Fruit fly (Drosophila melanogaster) whole organism, embryonic: ENCODE results near the gene CG5050.

Experiments used
- BtbVII ChIP-seq: fragments of 200-800 bp; sonication (Bioruptor generic); optimal IDR thresholded peaks from 3 replicates; lab custom pipeline; 2017; ENCODE audit warnings: missing biosample characterization, mild to moderate bottlenecking, missing genetic modification characterization
- CG10543 ChIP-seq: fragments of 200-800 bp; sonication (Bioruptor generic); optimal IDR thresholded peaks from 3 replicates; lab custom pipeline; 2017; ENCODE audit warnings: missing biosample characterization, mild to moderate bottlenecking, missing genetic modification characterization, moderate library complexity
- CG12942 ChIP-seq: fragments of 200-800 bp; sonication (Bioruptor generic); optimal IDR thresholded peaks from 3 replicates; lab custom pipeline; 2016; ENCODE audit warnings: missing biosample characterization, missing genetic modification characterization
- CG13296 ChIP-seq: fragments of 200-800 bp; sonication (Bioruptor generic); optimal IDR thresholded peaks from 3 replicates; lab custom pipeline; 2018; ENCODE audit warnings: missing biosample characterization, mild to moderate bottlenecking, missing genetic modification characterization
- CG1602 ChIP-seq: fragments of 200-800 bp; sonication (Bioruptor generic); optimal IDR thresholded peaks from 3 replicates; lab custom pipeline; 2016; ENCODE audit warnings: missing biosample characterization, missing genetic modification characterization
- CG16813 ChIP-seq: fragments of 200-800 bp; sonication (Bioruptor generic); IDR thresholded peaks from 3 replicates; pipeline ENCODE4 v1.3.6; 2022; ENCODE audit warnings: missing biosample characterization, missing genetic modification characterization; ENCODE audit not compliant: partially characterized antibody
- CG17328 ChIP-seq: fragments of 200-800 bp; sonication (Bioruptor generic); IDR thresholded peaks from 2 replicates; pipeline ENCODE4 v1.3.6; 2022; ENCODE audit warnings: missing biosample characterization, missing genetic modification characterization
- CG32532 ChIP-seq: fragments of 200-800 bp; sonication (Bioruptor generic); IDR thresholded peaks from 2 replicates; pipeline ENCODE4 v1.3.6; 2022; ENCODE audit warnings: missing biosample characterization, missing genetic modification characterization
- CG32767 ChIP-seq: fragments of 200-800 bp; sonication (Bioruptor generic); IDR thresholded peaks from 2 replicates; pipeline ENCODE4 v1.3.6; 2022; ENCODE audit warnings: missing biosample characterization, missing genetic modification characterization
- CG3281 ChIP-seq: fragments of 200-800 bp; sonication (Bioruptor generic); optimal IDR thresholded peaks from 3 replicates; lab custom pipeline; 2017; ENCODE audit warnings: missing biosample characterization, mild to moderate bottlenecking, missing genetic modification characterization
- CG42726 ChIP-seq: fragments of 200-800 bp; sonication (Bioruptor generic); IDR thresholded peaks from 2 replicates; pipeline ENCODE4 v1.3.6; 2022; ENCODE audit warnings: missing biosample characterization, missing genetic modification characterization; ENCODE audit not compliant: partially characterized antibody
- CG4404 ChIP-seq: fragments of 200-800 bp; sonication (Bioruptor generic); IDR thresholded peaks from 2 replicates; pipeline ENCODE4 v1.3.6; 2022; ENCODE audit warnings: missing biosample characterization, missing genetic modification characterization
- CG4730 ChIP-seq: fragments of 200-800 bp; sonication (Bioruptor generic); IDR thresholded peaks from 2 replicates; pipeline ENCODE4 v1.3.6; 2022; ENCODE audit warnings: missing biosample characterization, missing genetic modification characterization
- CG7745 ChIP-seq: fragments of 200-800 bp; sonication (Bioruptor generic); optimal IDR thresholded peaks from 2 replicates; lab custom pipeline; 2018; ENCODE audit warnings: missing biosample characterization, mild to moderate bottlenecking, missing genetic modification characterization, moderate library complexity
- CG7786 ChIP-seq: fragments of 200-800 bp; sonication (Bioruptor generic); optimal IDR thresholded peaks from 2 replicates; lab custom pipeline; 2016; ENCODE audit warnings: missing biosample characterization, missing genetic modification characterization
- CG7963 ChIP-seq: fragments of 200-800 bp; sonication (Bioruptor generic); IDR thresholded peaks from 3 replicates; pipeline ENCODE4 v1.3.6; 2022; ENCODE audit warnings: missing biosample characterization, missing genetic modification characterization; ENCODE audit not compliant: partially characterized antibody
- CG9817 ChIP-seq: fragments of 200-800 bp; sonication (Bioruptor generic); optimal IDR thresholded peaks from 2 replicates; lab custom pipeline; 2018; ENCODE audit warnings: missing biosample characterization, mild to moderate bottlenecking, missing genetic modification characterization, moderate library complexity
- CrebB ChIP-seq: fragments of 200-800 bp; sonication (Bioruptor generic); optimal IDR thresholded peaks from 3 replicates; lab custom pipeline; 2018; ENCODE audit warnings: missing biosample characterization, mild to moderate bottlenecking, missing genetic modification characterization
- Dfd ChIP-seq, 2 experiments: fragments of >200 bp; optimal IDR thresholded peaks; 2 replicates each; lab custom pipeline; 2017; ENCODE audit warnings: missing biosample characterization in 2 of 2, missing genetic modification characterization in 2 of 2
- Dip2 ChIP-seq: fragments of 200-800 bp; sonication (Bioruptor generic); IDR thresholded peaks from 2 replicates; pipeline ENCODE4 v1.3.6; 2022; ENCODE audit warnings: missing biosample characterization, missing genetic modification characterization
- Dip3 ChIP-seq: fragments of 200-800 bp; sonication (Bioruptor generic); optimal IDR thresholded peaks from 3 replicates; lab custom pipeline; 2016; ENCODE audit warnings: missing biosample characterization, missing genetic modification characterization
- Dll ChIP-seq: fragments of 200-800 bp; sonication (Bioruptor generic); IDR thresholded peaks from 4 replicates; pipeline ENCODE4 v1.3.6; 2022; ENCODE audit warnings: missing biosample characterization, missing genetic modification characterization; ENCODE audit not compliant: partially characterized antibody
- Drgx ChIP-seq: fragments of 200-800 bp; sonication (Bioruptor generic); IDR thresholded peaks from 2 replicates; pipeline ENCODE4 v1.3.6; 2022; ENCODE audit warnings: missing biosample characterization, missing genetic modification characterization
- Hmr ChIP-seq: fragments of 200-800 bp; sonication (Bioruptor generic); optimal IDR thresholded peaks from 3 replicates; lab custom pipeline; 2017; ENCODE audit warnings: mild to moderate bottlenecking, missing biosample characterization, missing genetic modification reagents, missing genetic modification characterization
- Mrtf ChIP-seq: fragments of 200-800 bp; sonication (Bioruptor generic); IDR thresholded peaks from 3 replicates; pipeline ENCODE4 v1.3.6; 2022; ENCODE audit warnings: missing biosample characterization, missing genetic modification characterization
- Neu2 ChIP-seq: fragments of 200-800 bp; sonication (Bioruptor generic); optimal IDR thresholded peaks from 3 replicates; lab custom pipeline; 2016; ENCODE audit warnings: missing biosample characterization, missing genetic modification characterization, borderline replicate concordance
- Nf-YB ChIP-seq: fragments of 200-800 bp; sonication (Bioruptor generic); optimal IDR thresholded peaks from 3 replicates; lab custom pipeline; 2019; ENCODE audit warnings: missing biosample characterization, mild to moderate bottlenecking, missing genetic modification characterization, moderate library complexity
- Oli ChIP-seq: fragments of 200-800 bp; sonication (Bioruptor generic); optimal IDR thresholded peaks from 2 replicates; lab custom pipeline; 2018; ENCODE audit warnings: missing biosample characterization, mild to moderate bottlenecking, missing genetic modification characterization, moderate library complexity
- Opbp ChIP-seq: fragments of 200-800 bp; sonication (Bioruptor generic); IDR thresholded peaks from 3 replicates; pipeline ENCODE4 v1.3.6; 2022; ENCODE audit warnings: missing biosample characterization, missing genetic modification characterization; ENCODE audit not compliant: partially characterized antibody
- Pdp1 ChIP-seq, 2 experiments: fragments of 200-800 bp; sonication (Bioruptor generic); optimal IDR thresholded peaks; 3 replicates each; lab custom pipeline; 2016; ENCODE audit warnings: missing biosample characterization in 2 of 2, missing genetic modification characterization in 2 of 2, mild to moderate bottlenecking in 1 of 2, moderate library complexity in 1 of 2
- bowl ChIP-seq: fragments of 200-800 bp; sonication (Bioruptor generic); IDR thresholded peaks from 2 replicates; pipeline ENCODE4 v1.3.6; 2022; ENCODE audit warnings: missing biosample characterization, missing genetic modification characterization
- btn ChIP-seq: fragments of 200-800 bp; sonication (Bioruptor generic); optimal IDR thresholded peaks from 2 replicates; lab custom pipeline; 2016; ENCODE audit warnings: missing biosample characterization, missing genetic modification characterization
- cad ChIP-seq: fragments of >200 bp; optimal IDR thresholded peaks from 2 replicates; lab custom pipeline; 2017; ENCODE audit warnings: missing biosample characterization, missing genetic modification characterization
- chm ChIP-seq: fragments of 200-800 bp; sonication (Bioruptor generic); IDR thresholded peaks from 2 replicates; pipeline ENCODE4 v1.3.6; 2022; ENCODE audit warnings: missing biosample characterization, missing genetic modification characterization
- cwo ChIP-seq: fragments of 200-800 bp; sonication (Bioruptor generic); optimal IDR thresholded peaks from 3 replicates; lab custom pipeline; 2017; ENCODE audit warnings: missing biosample characterization, missing genetic modification characterization, mild to moderate bottlenecking, moderate library complexity, missing genetic modification reagents
- dan ChIP-seq: fragments of 200-800 bp; sonication (Bioruptor generic); IDR thresholded peaks from 2 replicates; pipeline ENCODE4 v1.3.6; 2022; ENCODE audit warnings: missing biosample characterization, missing genetic modification characterization
- ems ChIP-seq: fragments of 200-800 bp; sonication (Bioruptor generic); optimal IDR thresholded peaks from 3 replicates; lab custom pipeline; 2016; ENCODE audit warnings: missing biosample characterization, missing genetic modification characterization
- eve ChIP-seq, 2 experiments: fragments of >200 bp; optimal IDR thresholded peaks; 2 replicates each; lab custom pipeline; 2017; ENCODE audit warnings: missing biosample characterization in 2 of 2, missing genetic modification characterization in 2 of 2
- gcm2 ChIP-seq: fragments of 200-800 bp; sonication (Bioruptor generic); optimal IDR thresholded peaks from 2 replicates; lab custom pipeline; 2016; ENCODE audit warnings: missing biosample characterization, missing genetic modification characterization
- gsb ChIP-seq: fragments of 200-800 bp; sonication (Bioruptor generic); IDR thresholded peaks from 2 replicates; pipeline ENCODE4 v1.3.6; 2022; ENCODE audit warnings: missing biosample characterization, missing genetic modification characterization
- hth ChIP-seq: fragments of >200 bp; optimal IDR thresholded peaks from 2 replicates; lab custom pipeline; 2017; ENCODE audit warnings: inconsistent platforms
- jumu ChIP-seq: fragments of 200-800 bp; sonication (Bioruptor generic); optimal IDR thresholded peaks from 3 replicates; lab custom pipeline; 2016; ENCODE audit warnings: missing biosample characterization, missing genetic modification characterization
- lbe ChIP-seq: fragments of 200-800 bp; sonication (Bioruptor generic); optimal IDR thresholded peaks from 2 replicates; lab custom pipeline; 2016; ENCODE audit warnings: missing biosample characterization, mild to moderate bottlenecking, missing genetic modification characterization
- lmd ChIP-seq: fragments of 200-800 bp; sonication (Bioruptor generic); IDR thresholded peaks from 2 replicates; pipeline ENCODE4 v1.3.6; 2022; ENCODE audit warnings: missing biosample characterization, missing genetic modification characterization
- pfk ChIP-seq: fragments of 200-800 bp; sonication (Bioruptor generic); optimal IDR thresholded peaks from 2 replicates; lab custom pipeline; 2018; ENCODE audit warnings: missing biosample characterization, mild to moderate bottlenecking, missing genetic modification characterization, moderate library complexity
- rib ChIP-seq: fragments of 200-800 bp; sonication (Bioruptor generic); IDR thresholded peaks from 2 replicates; pipeline ENCODE4 v1.3.6; 2022; ENCODE audit warnings: missing biosample characterization, missing genetic modification characterization
- seq ChIP-seq: fragments of 200-800 bp; sonication (Bioruptor generic); IDR thresholded peaks from 2 replicates; pipeline ENCODE4 v1.3.6; 2022; ENCODE audit warnings: missing biosample characterization, missing genetic modification characterization
- sim ChIP-seq: fragments of 200-800 bp; sonication (Bioruptor generic); IDR thresholded peaks from 2 replicates; pipeline ENCODE4 v1.3.6; 2022; ENCODE audit warnings: missing biosample characterization, missing genetic modification characterization
- sna ChIP-seq: fragments of 200-800 bp; sonication (Bioruptor generic); IDR thresholded peaks from 2 replicates; pipeline ENCODE4 v1.3.6; 2022; ENCODE audit warnings: missing biosample characterization, missing genetic modification characterization; ENCODE audit not compliant: partially characterized antibody
- unpg ChIP-seq: fragments of 200-800 bp; sonication (Bioruptor generic); optimal IDR thresholded peaks from 3 replicates; lab custom pipeline; 2018; ENCODE audit warnings: missing biosample characterization, mild to moderate bottlenecking, missing genetic modification characterization, moderate library complexity
- zfh2 ChIP-seq: fragments of 200-800 bp; sonication (Bioruptor generic); optimal IDR thresholded peaks from 2 replicates; lab custom pipeline; 2016; ENCODE audit warnings: missing biosample characterization, missing genetic modification characterization

The CG5050 gene

dm6 chr2L:17484174-17484573, 31.4 kb downstream of the CG5050 start, which contains the start of the genes GCS2beta and CG5131 (continued):
- TF ChIP-seq CG1602 (GFP tag; lab: Kevin White, UChicago) (peak; percentile 92), CG4730 (GFP tag; lab: Robert Waterston, UW) (peak; percentile 91), CG12942 (GFP tag; lab: Kevin White, UChicago) (peak; percentile 95), BtbVII (GFP tag; lab: Kevin White, UChicago) (peak; percentile 73), Dfd (GFP tag; optimal IDR thresholded peaks at IDR 0.05; lab: Kevin White, UChicago) (no peak), CrebB (tag; lab: Kevin White, UChicago) (peak; percentile 82), CG32532 (GFP tag; lab: Robert Waterston, UW) (peak; percentile 97), Dip2 (GFP tag; lab: Robert Waterston, UW) (peak; percentile 67), pfk (GFP tag; lab: Kevin White, UChicago) (no peak), Drgx (GFP tag; lab: Robert Waterston, UW) (peak; percentile 91), lbe (GFP tag; lab: Kevin White, UChicago) (no peak), btn (GFP tag; lab: Kevin White, UChicago) (peak; percentile 62), seq (GFP tag; lab: Robert Waterston, UW) (peak; percentile 91), dan (GFP tag; lab: Robert Waterston, UW) (0 out of 2 replicates have a peak, but pooled peaks have one; percentile 54), lmd (GFP tag; lab: Robert Waterston, UW) (peak; percentile 95), cwo (GFP tag; lab: Kevin White, UChicago) (peak; percentile 83), sim (GFP tag; lab: Robert Waterston, UW) (peak; percentile 73), Nf-YB (peak; percentile 61), hth (lab: Kevin White, UChicago) (no peak), CG42726 (peak; percentile 57; the same call in 1 of the 2 replicates), cad (peak; percentile 23), Opbp (GFP tag; lab: Robert Waterston, UW) (peak; percentile 89), sna (GFP tag; lab: Robert Waterston, UW) (peak; percentile 92), CG3281 (peak; percentile 89), CG9817 (tag; lab: Kevin White, UChicago) (peak; percentile 96), ems (GFP tag; lab: Kevin White, UChicago) (peak; percentile 93), unpg (peak; percentile 92), CG32767 (GFP tag; lab: Robert Waterston, UW) (peak; percentile 85), gsb (GFP tag; lab: Robert Waterston, UW) (peak; percentile 89), Hmr (GFP tag; lab: Kevin White, UChicago) (peak; percentile 93), eve (GFP tag; optimal IDR thresholded peaks at IDR 0.05; lab: Kevin White, UChicago) (no peak), chm (GFP tag; lab: Robert Waterston, UW) (peak; percentile 71), Oli (peak; percentile 85), zfh2 (peak; percentile 98), Mrtf (GFP tag; lab: Robert Waterston, UW) (peak; percentile 85), bowl (GFP tag; lab: Robert Waterston, UW) (peak; percentile 71; the same call in 1 of the 2 replicates), jumu (peak; percentile 98), CG13296 (GFP tag; lab: Kevin White, UChicago) (peak; percentile 79), CG16813 (GFP tag; lab: Robert Waterston, UW) (peak; percentile 94), CG4404 (GFP tag; lab: Robert Waterston, UW) (peak; percentile 91), Dip3 (GFP tag; lab: Kevin White, UChicago) (peak; percentile 96), CG10543 (peak; percentile 71), Dll (GFP tag; lab: Robert Waterston, UW) (peak; percentile 96), CG17328 (peak; percentile 90), CG7963 (GFP tag; lab: Robert Waterston, UW) (peak; percentile 55; the same call in 2 of the 3 replicates), CG7745 (tag; lab: Kevin White, UChicago) (no peak), gcm2 (GFP tag; lab: Kevin White, UChicago) (peak; percentile 73), CG7786 (GFP tag; lab: Kevin White, UChicago) (peak; percentile 98), Neu2 (GFP tag; lab: Kevin White, UChicago) (peak; percentile 78), Pdp1 (GFP tag; optimal IDR thresholded peaks at IDR 0.05; lab: Kevin White, UChicago) (peak; percentile 97 to 98), rib (GFP tag; lab: Robert Waterston, UW) (peak; percentile 92)
